Worm (Caenorhabditis elegans) whole organism, early embryonic: ENCODE measurements around the gene Y67D8B.1.

Experiments
- B0310.2 ChIP-seq: sonication (generic microtip); optimal IDR thresholded peaks from 2 replicates; lab custom pipeline; 2016; ENCODE audit warnings: mild to moderate bottlenecking, missing genetic modification characterization, missing compliant biosample characterization
- F13C5.2 ChIP-seq: sonication (generic microtip); optimal IDR thresholded peaks from 2 replicates; lab custom pipeline; 2017; ENCODE audit warnings: mild to moderate bottlenecking, missing genetic modification characterization, inconsistent platforms, missing compliant biosample characterization
- aly-1 ChIP-seq: sonication (generic microtip); optimal IDR thresholded peaks from 2 replicates; lab custom pipeline; 2016; ENCODE audit warnings: missing genetic modification characterization, missing compliant biosample characterization
- ama-1 ChIP-seq: fragments of 150-350 bp; optimal IDR thresholded peaks from 2 replicates; lab custom pipeline; 2014
- ceh-13 ChIP-seq: fragments of 200-800 bp; sonication (Bioruptor generic); optimal IDR thresholded peaks from 2 replicates; lab custom pipeline; 2018; ENCODE audit warnings: mild to moderate bottlenecking, missing genetic modification characterization, missing compliant biosample characterization
- ceh-36 ChIP-seq: sonication (generic microtip); optimal IDR thresholded peaks from 2 replicates; lab custom pipeline; 2016; ENCODE audit warnings: missing genetic modification characterization, inconsistent platforms, missing compliant biosample characterization
- ets-7 ChIP-seq: sonication (generic microtip); optimal IDR thresholded peaks from 2 replicates; lab custom pipeline; 2016; ENCODE audit warnings: missing genotype, missing genetic modification characterization, missing compliant biosample characterization
- flt-1 ChIP-seq: fragments of 200-800 bp; sonication (Bioruptor generic); IDR thresholded peaks from 2 replicates; pipeline ENCODE4 v1.3.6; 2022; ENCODE audit warnings: missing genetic modification characterization, missing compliant biosample characterization
- hmbx-1 ChIP-seq: sonication (generic microtip); optimal IDR thresholded peaks from 2 replicates; lab custom pipeline; 2016; ENCODE audit warnings: mild to moderate bottlenecking, missing genetic modification characterization, missing compliant biosample characterization
- hmg-4 ChIP-seq: fragments of 200-800 bp; sonication (Bioruptor generic); optimal IDR thresholded peaks from 2 replicates; lab custom pipeline; 2018; ENCODE audit warnings: mild to moderate bottlenecking, missing genetic modification characterization, missing compliant biosample characterization
- hnd-1 ChIP-seq: sonication (generic microtip); optimal IDR thresholded peaks from 2 replicates; lab custom pipeline; 2016; ENCODE audit warnings: missing genetic modification characterization, missing compliant biosample characterization
- pes-1 ChIP-seq: fragments of 200-800 bp; sonication (Bioruptor generic); IDR thresholded peaks from 2 replicates; pipeline ENCODE4 v1.3.6; 2022; ENCODE audit warnings: missing genetic modification reagents, missing genetic modification characterization, missing compliant biosample characterization
- scrt-1 ChIP-seq: fragments of 200-800 bp; sonication (Bioruptor generic); IDR thresholded peaks from 2 replicates; pipeline ENCODE4 v1.3.6; 2022; ENCODE audit warnings: missing genetic modification characterization, missing compliant biosample characterization
- sea-1 ChIP-seq: fragments of 200-800 bp; sonication (Bioruptor generic); conservative IDR thresholded peaks from 2 replicates; pipeline ENCODE4 v1.3.6; 2022; ENCODE audit warnings: missing genetic modification characterization, missing compliant biosample characterization
- tbx-11 ChIP-seq: fragments of 200-800 bp; sonication (Bioruptor generic); IDR thresholded peaks from 2 replicates; pipeline ENCODE4 v1.3.6; 2022; ENCODE audit warnings: missing genetic modification characterization, missing compliant biosample characterization
- tbx-37 ChIP-seq: fragments of 200-800 bp; sonication (Bioruptor generic); conservative IDR thresholded peaks from 2 replicates; pipeline ENCODE4 v1.3.6; 2022; ENCODE audit warnings: missing genetic modification reagents, missing genetic modification characterization, missing compliant biosample characterization
- tra-4 ChIP-seq: sonication (generic microtip); optimal IDR thresholded peaks from 2 replicates; lab custom pipeline; 2017; ENCODE audit warnings: missing genetic modification characterization, missing compliant biosample characterization

The Y67D8B.1 gene

DNA sequence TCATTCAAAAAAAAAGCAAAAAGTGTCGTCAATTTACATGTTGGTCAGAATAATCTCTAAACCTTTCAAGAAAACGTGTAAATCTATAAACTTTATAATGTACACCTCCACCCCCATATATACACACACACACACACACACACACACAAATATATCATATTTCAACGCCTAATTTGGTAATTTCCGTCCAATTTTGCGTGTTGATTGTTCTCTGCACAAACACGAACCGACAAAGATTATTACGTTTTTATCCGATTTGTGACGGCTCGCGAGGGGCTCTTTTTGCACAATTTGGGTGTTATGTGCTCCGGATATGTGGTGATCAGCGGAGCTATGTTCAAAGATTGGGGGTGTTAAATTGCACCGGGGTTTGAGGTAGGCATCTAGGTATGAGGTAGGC lies 10.5 kb upstream of the Y67D8B.1 start:
- TF ChIP-seq ets-7 (tag; lab: Kevin White, UChicago) = no peak
- TF ChIP-seq tra-4 (tag; lab: Kevin White, UChicago) = no peak
- TF ChIP-seq sea-1 (GFP tag; lab: Robert Waterston, UW) = no peak
- TF ChIP-seq scrt-1 (GFP tag; lab: Robert Waterston, UW) = no peak
- TF ChIP-seq hmbx-1 (tag; lab: Kevin White, UChicago) = no peak
- no peak for TF ChIP-seq aly-1
- TF ChIP-seq ceh-13 (GFP tag; lab: Kevin White, UChicago) = no peak
- TF ChIP-seq F13C5.2 (tag; lab: Kevin White, UChicago) = no peak
- TF ChIP-seq hnd-1 (tag; lab: Kevin White, UChicago) = no peak
- TF ChIP-seq ceh-36 = no peak
- no peak for TF ChIP-seq pes-1 (GFP tag; lab: Robert Waterston, UW)
- TF ChIP-seq flt-1 (GFP tag; lab: Robert Waterston, UW) = no peak
- no peak for TF ChIP-seq tbx-11 (GFP tag; lab: Robert Waterston, UW)
- no peak for TF ChIP-seq tbx-37 (GFP tag; lab: Robert Waterston, UW)
- TF ChIP-seq ama-1 (lab: Kevin White, UChicago) = no peak
- no peak for TF ChIP-seq B0310.2
- TF ChIP-seq hmg-4 (GFP tag; lab: Kevin White, UChicago) = no peak

DNA sequence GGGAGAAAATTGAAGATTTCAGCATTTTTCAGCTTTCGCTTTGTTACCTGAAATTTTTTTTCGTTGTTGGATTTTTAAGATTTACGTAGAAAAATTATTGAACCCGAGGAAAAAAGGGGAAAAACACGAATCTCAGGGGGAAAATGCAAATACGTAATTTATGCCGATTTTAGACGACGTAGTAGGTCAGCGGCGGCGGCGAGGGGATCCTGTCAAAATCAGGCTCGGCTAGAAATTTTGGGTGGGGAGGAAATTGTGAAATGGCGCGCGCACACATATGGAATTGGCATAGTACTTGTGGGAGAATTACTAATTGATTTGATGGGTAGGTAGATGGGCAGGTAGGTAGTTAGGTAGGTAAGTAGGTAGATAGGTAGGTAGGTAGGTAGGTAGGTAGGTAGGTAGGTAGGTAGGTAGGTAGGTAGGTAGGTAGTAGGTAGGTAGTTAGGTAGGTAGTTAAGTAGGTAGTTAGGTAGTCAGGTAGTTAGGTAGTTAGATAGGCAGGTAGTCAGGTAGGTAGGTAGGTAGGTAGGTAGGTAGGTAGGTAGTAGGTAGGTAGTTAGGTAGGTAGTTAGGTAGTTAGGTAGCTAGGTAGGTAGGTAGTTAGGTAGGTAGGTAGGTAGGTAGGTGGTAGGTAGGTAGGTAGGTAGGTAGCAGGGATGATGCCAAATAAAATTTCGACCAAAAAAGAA lies 3.8 kb upstream of the Y67D8B.1 start, which contains the start of gene nlp-81:
Gene nlp-81, minus strand, starts transcription at position 51 of the 692 bp plus-strand sequence.
- no peak for TF ChIP-seq flt-1 (GFP tag; lab: Robert Waterston, UW)
- TF ChIP-seq hmbx-1 (tag; lab: Kevin White, UChicago) = peak; percentile 15

ce11 chrIV:3168656-3169216 lies 3.7 kb downstream of the Y67D8B.1 start:
- no peak for TF ChIP-seq hmg-4 (GFP tag; lab: Kevin White, UChicago)
- TF ChIP-seq pes-1 (GFP tag; lab: Robert Waterston, UW) = no peak
- no peak for TF ChIP-seq ets-7 (tag; lab: Kevin White, UChicago)
- no peak for TF ChIP-seq F13C5.2 (tag; lab: Kevin White, UChicago)
- TF ChIP-seq sea-1 (GFP tag; lab: Robert Waterston, UW) = no peak
- TF ChIP-seq aly-1 = no peak
- no peak for TF ChIP-seq tbx-37 (GFP tag; lab: Robert Waterston, UW)
- TF ChIP-seq ceh-36 = no peak
- no peak for TF ChIP-seq hnd-1 (tag; lab: Kevin White, UChicago)
- TF ChIP-seq ama-1 (lab: Kevin White, UChicago) = no peak

ce11 chrIV:3166896-3167295 lies 5.5 kb downstream of the Y67D8B.1 start:
- TF ChIP-seq hnd-1 (tag; lab: Kevin White, UChicago) = no peak
- no peak for TF ChIP-seq sea-1 (GFP tag; lab: Robert Waterston, UW)
- no peak for TF ChIP-seq ceh-13 (GFP tag; lab: Kevin White, UChicago)
- TF ChIP-seq aly-1 = no peak
- no peak for TF ChIP-seq scrt-1 (GFP tag; lab: Robert Waterston, UW)
- TF ChIP-seq ets-7 (tag; lab: Kevin White, UChicago) = no peak
- no peak for TF ChIP-seq F13C5.2 (tag; lab: Kevin White, UChicago)
- no peak for TF ChIP-seq tbx-37 (GFP tag; lab: Robert Waterston, UW)
- no peak for TF ChIP-seq hmg-4 (GFP tag; lab: Kevin White, UChicago)
- TF ChIP-seq tra-4 (tag; lab: Kevin White, UChicago) = no peak
- TF ChIP-seq ceh-36 = no peak
- no peak for TF ChIP-seq ama-1 (lab: Kevin White, UChicago)
- no peak for TF ChIP-seq hmbx-1 (tag; lab: Kevin White, UChicago)
- no peak for TF ChIP-seq flt-1 (GFP tag; lab: Robert Waterston, UW)

DNA sequence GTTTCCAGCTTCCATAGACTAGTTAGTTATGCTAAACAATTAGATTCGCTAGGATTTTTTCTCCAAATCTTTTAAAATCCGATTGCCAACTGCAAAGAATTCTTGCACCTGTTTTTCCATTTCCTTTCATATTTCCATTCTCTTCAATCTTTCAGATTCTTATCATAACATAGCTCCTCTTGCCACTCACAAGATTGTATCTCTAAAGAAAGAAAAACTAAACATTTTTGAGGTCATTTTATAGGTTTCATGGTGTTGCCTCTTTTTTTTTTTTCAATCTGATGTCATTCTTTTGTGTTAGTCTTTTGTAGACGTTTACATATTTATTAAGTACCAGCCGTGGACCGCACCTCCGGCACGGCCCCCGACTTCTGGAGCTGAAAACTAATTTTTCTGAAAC lies 7.0 kb downstream of the Y67D8B.1 start:
- TF ChIP-seq sea-1 (GFP tag; lab: Robert Waterston, UW) (no peak), tbx-37 (GFP tag; lab: Robert Waterston, UW) (no peak), aly-1 (no peak), ceh-13 (GFP tag; lab: Kevin White, UChicago) (no peak), scrt-1 (GFP tag; lab: Robert Waterston, UW) (no peak), ama-1 (lab: Kevin White, UChicago) (no peak), B0310.2 (no peak), ets-7 (tag; lab: Kevin White, UChicago) (no peak), pes-1 (GFP tag; lab: Robert Waterston, UW) (no peak)

- TF ChIP-seq F13C5.2 (tag; lab: Kevin White, UChicago) (no peak), hmbx-1 (tag; lab: Kevin White, UChicago) (no peak), tbx-11 (GFP tag; lab: Robert Waterston, UW) (no peak), hnd-1 (tag; lab: Kevin White, UChicago) (no peak), tra-4 (tag; lab: Kevin White, UChicago) (no peak), scrt-1 (GFP tag; lab: Robert Waterston, UW) (no peak), hmg-4 (GFP tag; lab: Kevin White, UChicago) (no peak), ceh-36 (no peak), ceh-13 (GFP tag; lab: Kevin White, UChicago) (no peak), sea-1 (GFP tag; lab: Robert Waterston, UW) (no peak), ets-7 (tag; lab: Kevin White, UChicago) (no peak), B0310.2 (no peak), flt-1 (GFP tag; lab: Robert Waterston, UW) (no peak), tbx-37 (GFP tag; lab: Robert Waterston, UW) (no peak), aly-1 (no peak), ama-1 (lab: Kevin White, UChicago) (no peak), pes-1 (GFP tag; lab: Robert Waterston, UW) (no peak)
These were observed 8.8 kb downstream of the Y67D8B.1 start for ce11 chrIV:3163562-3163961.

DNA sequence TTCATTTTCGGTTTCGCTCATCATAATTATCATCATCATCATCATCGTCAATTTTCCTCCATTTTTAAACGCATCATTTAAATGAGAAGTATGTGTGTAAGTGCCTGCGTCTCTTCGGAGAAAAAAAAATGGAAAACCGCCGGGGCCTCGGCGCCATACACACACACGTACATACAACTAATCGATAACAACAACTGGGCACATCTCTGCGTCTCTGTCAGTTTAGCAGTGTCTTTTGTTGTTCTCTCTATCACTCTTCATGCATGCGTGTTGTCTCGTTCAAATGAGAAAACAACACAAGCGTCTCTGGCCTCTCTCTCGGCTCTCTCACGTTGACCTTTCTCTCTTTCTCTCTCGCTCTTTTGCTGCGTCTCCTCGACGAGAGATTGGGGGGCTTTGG lies 11.6 kb downstream of the Y67D8B.1 start:
- TF ChIP-seq sea-1 (GFP tag; lab: Robert Waterston, UW) (no peak), hmg-4 (GFP tag; lab: Kevin White, UChicago) (no peak), ceh-13 (GFP tag; lab: Kevin White, UChicago) (no peak), tbx-11 (GFP tag; lab: Robert Waterston, UW) (no peak), tbx-37 (GFP tag; lab: Robert Waterston, UW) (0 out of 2 replicates have a peak, but pooled peaks have one; percentile 13), tra-4 (tag; lab: Kevin White, UChicago) (no peak), ceh-36 (no peak), ets-7 (tag; lab: Kevin White, UChicago) (no peak), scrt-1 (GFP tag; lab: Robert Waterston, UW) (no peak), F13C5.2 (tag; lab: Kevin White, UChicago) (peak; percentile 48), flt-1 (GFP tag; lab: Robert Waterston, UW) (no peak), pes-1 (GFP tag; lab: Robert Waterston, UW) (no peak), aly-1 (no peak), hnd-1 (tag; lab: Kevin White, UChicago) (no peak)
